Fruit fly (Drosophila melanogaster): ENCODE results near the gene Keap1.

Keap1 gene

DNA sequence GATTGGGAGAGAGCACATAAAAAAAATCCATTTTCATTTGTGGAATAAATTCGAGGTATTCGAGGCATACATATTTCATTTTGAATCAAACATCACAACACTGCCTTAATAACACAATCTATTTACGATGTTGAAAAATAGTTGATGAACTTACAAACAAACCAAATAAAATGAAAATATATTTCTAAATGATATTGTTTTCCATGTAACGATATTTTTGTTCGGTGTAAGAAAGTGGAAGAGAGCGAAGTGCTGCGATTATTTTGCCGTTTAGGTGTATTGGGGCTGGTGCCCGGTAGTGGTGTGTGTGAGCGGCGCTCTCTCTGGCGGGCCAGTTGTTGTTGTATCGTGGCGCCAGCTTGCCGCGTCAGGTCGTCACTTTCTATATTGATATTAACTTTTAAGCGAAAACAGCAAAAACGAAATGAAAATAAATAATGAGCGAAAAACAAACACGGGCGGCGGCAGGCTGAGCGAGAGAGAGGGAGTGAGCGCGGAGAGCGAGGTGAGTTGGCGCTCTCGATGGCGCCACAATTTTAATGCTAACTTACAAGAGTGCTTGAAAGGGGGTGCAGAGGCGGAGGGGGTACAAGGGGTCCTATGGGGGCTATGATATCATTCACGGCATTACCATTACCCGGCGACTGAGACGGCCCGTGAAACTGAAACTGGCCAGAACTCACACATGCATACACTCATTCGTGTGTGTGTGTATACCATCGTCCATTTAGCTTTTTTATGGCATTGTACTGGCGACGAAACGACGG, 14.5 kb downstream of the Keap1 start (continued):
- TF ChIP-seq nau (GFP tag; optimal IDR thresholded peaks at IDR 0.05) (peak; percentile 90), CG14014 (GFP tag; IDR thresholded peaks at IDR 0.05) (peak; percentile 72), Sry-δ (GFP tag; optimal IDR thresholded peaks at IDR 0.05) (peak; percentile 48), CG31224 (GFP tag; IDR thresholded peaks at IDR 0.05) (peak; percentile 80), CG12299 (tag; optimal IDR thresholded peaks at IDR 0.05) (peak; percentile 89), abd-A (tag; optimal IDR thresholded peaks at IDR 0.05) (peak; percentile 96), Usf (GFP tag; optimal IDR thresholded peaks at IDR 0.05) (peak; percentile 82), CG11085 (GFP tag; IDR thresholded peaks at IDR 0.05) (peak; percentile 45), CG5180 (GFP tag; optimal IDR thresholded peaks at IDR 0.05) (peak; percentile 83), cad (GFP tag; optimal IDR thresholded peaks at IDR 0.05) (no peak), CG2199 (GFP tag; IDR thresholded peaks at IDR 0.05) (peak; percentile 79), pita (GFP tag; optimal IDR thresholded peaks at IDR 0.05) (no peak), lab (GFP tag; optimal IDR thresholded peaks at IDR 0.05) (peak; percentile 95), bbx (GFP tag; IDR thresholded peaks at IDR 0.05; ENCODE audit: partially characterized antibody) (peak; percentile 45), Bteb2 (GFP tag; optimal IDR thresholded peaks at IDR 0.05) (peak; percentile 91), eve (GFP tag; optimal IDR thresholded peaks at IDR 0.05) (peak in 1 of 2 experiments; percentile 96), Mes4 (GFP tag; optimal IDR thresholded peaks at IDR 0.05) (peak; percentile 80), Dfd (GFP tag; optimal IDR thresholded peaks at IDR 0.05) (no peak), lola (GFP tag; optimal IDR thresholded peaks at IDR 0.05) (peak in 1 of 3 experiments; percentile 86), Med (GFP tag) (peak; percentile 98), Elba2 (GFP tag; optimal IDR thresholded peaks at IDR 0.05) (no peak), CG8359 (GFP tag; optimal IDR thresholded peaks at IDR 0.05; ENCODE audit: borderline replicate concordance) (peak; percentile 80), dan (GFP tag; IDR thresholded peaks at IDR 0.05) (no peak), CG1233 (GFP tag; optimal IDR thresholded peaks at IDR 0.05) (peak; percentile 83), Sox102F (GFP tag; optimal IDR thresholded peaks at IDR 0.05) (peak; percentile 97), br (optimal IDR thresholded peaks at IDR 0.05) (no peak), pan (optimal IDR thresholded peaks at IDR 0.05) (no peak), pan (GFP tag; optimal IDR thresholded peaks at IDR 0.05 in 1 of 2, IDR thresholded peaks at IDR 0.05 in 1 of 2) (peak in 1 of 2 experiments; percentile 90), salm (tag; optimal IDR thresholded peaks at IDR 0.05) (peak; percentile 93), al (GFP tag; IDR thresholded peaks at IDR 0.05) (peak; percentile 75), CG1024 (GFP tag; IDR thresholded peaks at IDR 0.05) (no peak; the same call in none of the 2 replicates), CG34422 (GFP tag; IDR thresholded peaks at IDR 0.05) (peak; percentile 89), CG8765 (GFP tag; IDR thresholded peaks at IDR 0.05) (peak; percentile 55; the same call in 1 of the 2 replicates), zen (tag; optimal IDR thresholded peaks at IDR 0.05) (peak; percentile 85), Sry-β (GFP tag; optimal IDR thresholded peaks at IDR 0.05) (peak; percentile 55), sens (GFP tag) (peak; percentile 99), Nf-YB (GFP tag; optimal IDR thresholded peaks at IDR 0.05) (peak; percentile 83), CG15269 (tag; optimal IDR thresholded peaks at IDR 0.05) (peak; percentile 94), CG11560 (tag; IDR thresholded peaks at IDR 0.05) (peak; percentile 66; the same call in 1 of the 3 replicates), Dip2 (GFP tag; IDR thresholded peaks at IDR 0.05) (no peak), Jarid2 (GFP tag; optimal IDR thresholded peaks at IDR 0.05) (peak; percentile 75), CG4820 (GFP tag; optimal IDR thresholded peaks at IDR 0.05) (peak; percentile 88), NK7.1 (GFP tag; optimal IDR thresholded peaks at IDR 0.05) (peak; percentile 85), CG2678 (tag; optimal IDR thresholded peaks at IDR 0.05) (peak; percentile 97), Max (GFP tag; optimal IDR thresholded peaks at IDR 0.05) (peak; percentile 89), CG11504 (tag; optimal IDR thresholded peaks at IDR 0.05) (peak; percentile 95), ac (GFP tag; optimal IDR thresholded peaks at IDR 0.05) (no peak), hth (optimal IDR thresholded peaks at IDR 0.05) (no peak), jing (GFP tag; optimal IDR thresholded peaks at IDR 0.05) (peak; percentile 90), Spps (tag; optimal IDR thresholded peaks at IDR 0.05) (peak; percentile 77)

All from whole organism, embryonic.